Fruit fly (Drosophila melanogaster): Measurements from ENCODE around the gene Mgat2.

Mgat2 gene

dm6 chr3R:29997607-29998236, 24.3 kb downstream of the Mgat2 start, which contains the start of the genes CG15525 and CG11504 (continued):
- peak; percentile 70 for TF ChIP-seq CG8290 (GFP tag; optimal IDR thresholded peaks at IDR 0.05)
- no peak for TF ChIP-seq CG8290 (tag; optimal IDR thresholded peaks at IDR 0.05)
- TF ChIP-seq CG2712 (tag; optimal IDR thresholded peaks at IDR 0.05), result no peak
- TF ChIP-seq Dek (tag; optimal IDR thresholded peaks at IDR 0.05), result peak; percentile 24
- TF ChIP-seq CG3995 (GFP tag; optimal IDR thresholded peaks at IDR 0.05), result peak; percentile 10
- TF ChIP-seq CG12071 (GFP tag; optimal IDR thresholded peaks at IDR 0.05), result no peak
- TF ChIP-seq Fer2 (tag; optimal IDR thresholded peaks at IDR 0.05), result no peak
- TF ChIP-seq ham (GFP tag; IDR thresholded peaks at IDR 0.05), result no peak
- TF ChIP-seq CG9797 (GFP tag; optimal IDR thresholded peaks at IDR 0.05), result peak; percentile 69
- TF ChIP-seq onecut (GFP tag; IDR thresholded peaks at IDR 0.05), result peak; percentile 60
- peak; percentile 91 for TF ChIP-seq HLH4C (GFP tag; IDR thresholded peaks at IDR 0.05; ENCODE audit: partially characterized antibody)
- TF ChIP-seq CG10565 (GFP tag; optimal IDR thresholded peaks at IDR 0.05), result no peak
- TF ChIP-seq CG2202 (tag; optimal IDR thresholded peaks at IDR 0.05), result no peak
- TF ChIP-seq chinmo (GFP tag; IDR thresholded peaks at IDR 0.05; ENCODE audit: partially characterized antibody), result peak; percentile 85; the same call in 1 of the 4 replicates
- TF ChIP-seq zfh2 (GFP tag; optimal IDR thresholded peaks at IDR 0.05), result peak; percentile 56
- TF ChIP-seq row (GFP tag; IDR thresholded peaks at IDR 0.05), result peak; percentile 93
- TF ChIP-seq Kr (GFP tag; optimal IDR thresholded peaks at IDR 0.05), result no peak
- peak; percentile 23 for TF ChIP-seq CG4854 (GFP tag; optimal IDR thresholded peaks at IDR 0.05)
- TF ChIP-seq sr (GFP tag; IDR thresholded peaks at IDR 0.05), result no peak
- TF ChIP-seq YL-1 (GFP tag; optimal IDR thresholded peaks at IDR 0.05), result peak; percentile 79
- TF ChIP-seq CG12219 (GFP tag; optimal IDR thresholded peaks at IDR 0.05), result no peak
- no peak for TF ChIP-seq CG10959 (GFP tag; IDR thresholded peaks at IDR 0.05)
- peak; percentile 92 for TF ChIP-seq CG32767 (GFP tag; IDR thresholded peaks at IDR 0.05)
- TF ChIP-seq CG10267 (tag; optimal IDR thresholded peaks at IDR 0.05), result peak; percentile 49
- no peak for TF ChIP-seq CG43689 (GFP tag; IDR thresholded peaks at IDR 0.05)
- no peak for TF ChIP-seq toy (GFP tag; IDR thresholded peaks at IDR 0.05)
- no peak for TF ChIP-seq usp (GFP tag; optimal IDR thresholded peaks at IDR 0.05)
- TF ChIP-seq B-H1 (GFP tag; IDR thresholded peaks at IDR 0.05), result no peak
- no peak for TF ChIP-seq CG8281 (tag; optimal IDR thresholded peaks at IDR 0.05)
- no peak for TF ChIP-seq abd-A (tag; optimal IDR thresholded peaks at IDR 0.05)
- TF ChIP-seq tll (GFP tag; optimal IDR thresholded peaks at IDR 0.05), result no peak
- TF ChIP-seq corto (GFP tag; optimal IDR thresholded peaks at IDR 0.05), result no peak
- no peak for TF ChIP-seq CG11247 (GFP tag; IDR thresholded peaks at IDR 0.05)
- TF ChIP-seq scrt (GFP tag; optimal IDR thresholded peaks at IDR 0.05), result no peak
- no peak for TF ChIP-seq CG8478 (optimal IDR thresholded peaks at IDR 0.05)
- TF ChIP-seq CG5953 (GFP tag; IDR thresholded peaks at IDR 0.05), result peak; percentile 38; the same call in 1 of the 2 replicates
- TF ChIP-seq CG4424 (GFP tag; optimal IDR thresholded peaks at IDR 0.05), result peak; percentile 53
- no peak for TF ChIP-seq CG7357 (GFP tag; IDR thresholded peaks at IDR 0.05)
- no peak for TF ChIP-seq tap (tag; optimal IDR thresholded peaks at IDR 0.05)
- 0 out of 3 replicates have a peak, but pooled peaks have one; percentile 71 for TF ChIP-seq mld (GFP tag; IDR thresholded peaks at IDR 0.05; ENCODE audit: partially characterized antibody)
- no peak for TF ChIP-seq Lpt (GFP tag; optimal IDR thresholded peaks at IDR 0.05)
- no peak for TF ChIP-seq Oli (tag; optimal IDR thresholded peaks at IDR 0.05)
- TF ChIP-seq cas (GFP tag; IDR thresholded peaks at IDR 0.05), result peak; percentile 8; the same call in 1 of the 2 replicates
- TF ChIP-seq Antp (GFP tag; optimal IDR thresholded peaks at IDR 0.05), result peak; percentile 32
- 0 out of 2 replicates have a peak, but pooled peaks have one; percentile 9 for TF ChIP-seq CG11085 (GFP tag; IDR thresholded peaks at IDR 0.05)
- no peak for TF ChIP-seq CG33557 (GFP tag; optimal IDR thresholded peaks at IDR 0.05)
- peak; percentile 93 for TF ChIP-seq CG34224 (GFP tag; IDR thresholded peaks at IDR 0.05; ENCODE audit: partially characterized antibody)
- TF ChIP-seq Gug (GFP tag; IDR thresholded peaks at IDR 0.05), result peak; percentile 75; the same call in 3 of the 4 replicates
- TF ChIP-seq CG11695 (GFP tag; IDR thresholded peaks at IDR 0.05), result no peak
- peak; percentile 37 for TF ChIP-seq CG7786 (GFP tag; optimal IDR thresholded peaks at IDR 0.05)
- no peak for TF ChIP-seq CG3726 (GFP tag; IDR thresholded peaks at IDR 0.05)

All from whole organism, embryonic.